Worm (Caenorhabditis elegans) whole organism, L3 larva: Measurements from ENCODE around the gene T05H4.4.

Source experiments
- R02D3.7 ChIP-seq: fragments of 150-350 bp; optimal IDR thresholded peaks from 2 replicates; lab custom pipeline; 2014; ENCODE audit warnings: missing biosample characterization, missing genetic modification characterization
- ZK546.5 ChIP-seq: sonication (generic microtip); optimal IDR thresholded peaks from 2 replicates; lab custom pipeline; 2017; ENCODE audit warnings: missing biosample characterization, missing genetic modification characterization
- aly-2 ChIP-seq: fragments of 150-350 bp; optimal IDR thresholded peaks from 2 replicates; lab custom pipeline; 2014; ENCODE audit warnings: missing biosample characterization, missing genetic modification characterization
- ama-1 ChIP-seq: fragments of 150-350 bp; optimal IDR thresholded peaks from 2 replicates; lab custom pipeline; 2018
- ceh-16 ChIP-seq: sonication (generic microtip); optimal IDR thresholded peaks from 2 replicates; lab custom pipeline; 2017; ENCODE audit warnings: missing biosample characterization, missing genetic modification characterization
- ceh-28 ChIP-seq: fragments of 150-350 bp; optimal IDR thresholded peaks from 2 replicates; lab custom pipeline; 2014; ENCODE audit warnings: missing biosample characterization, missing genetic modification reagents, missing genetic modification characterization
- ceh-82 ChIP-seq: fragments of 150-350 bp; optimal IDR thresholded peaks from 2 replicates; lab custom pipeline; 2014; ENCODE audit warnings: missing biosample characterization, missing genetic modification characterization
- ceh-9 ChIP-seq: sonication (generic microtip); optimal IDR thresholded peaks from 2 replicates; lab custom pipeline; 2018; ENCODE audit warnings: missing biosample characterization, missing genetic modification characterization
- daf-12 ChIP-seq: fragments of 150-350 bp; optimal IDR thresholded peaks from 2 replicates; lab custom pipeline; 2014; ENCODE audit warnings: missing biosample characterization, missing genetic modification reagents, missing genetic modification characterization
- egl-27 ChIP-seq: sonication (generic microtip); optimal IDR thresholded peaks from 4 replicates; lab custom pipeline; 2017; ENCODE audit warnings: missing biosample characterization, missing genetic modification reagents, missing genetic modification characterization
- egl-5 ChIP-seq: fragments of 150-350 bp; optimal IDR thresholded peaks from 2 replicates; lab custom pipeline; 2017; ENCODE audit warnings: missing biosample characterization, missing genetic modification reagents, missing genetic modification characterization, inconsistent platforms
- elt-1 ChIP-seq: fragments of 150-350 bp; optimal IDR thresholded peaks from 2 replicates; lab custom pipeline; 2014; ENCODE audit warnings: missing biosample characterization, missing genetic modification characterization
- elt-2 ChIP-seq: sonication (generic microtip); optimal IDR thresholded peaks from 2 replicates; lab custom pipeline; 2016; ENCODE audit warnings: missing genetic modification reagents, mild to moderate bottlenecking, missing genetic modification characterization, missing compliant biosample characterization
- elt-3 ChIP-seq, 3 experiments: fragments of 150-350 bp in 1 of 3; sonication (generic microtip) in 2 of 3; optimal IDR thresholded peaks; 2 replicates in 2 of 3; 4 replicates in 1 of 3; lab custom pipeline; 2014 to 2017; ENCODE audit warnings: missing biosample characterization in 3 of 3, missing genetic modification characterization in 3 of 3
- eor-1 ChIP-seq, 2 experiments: fragments of 150-350 bp; optimal IDR thresholded peaks; 2 replicates each; lab custom pipeline; 2014 to 2018; ENCODE audit warnings: missing biosample characterization in 2 of 2, missing genetic modification characterization in 2 of 2
- fkh-10 ChIP-seq: sonication (generic microtip); optimal IDR thresholded peaks from 2 replicates; lab custom pipeline; 2017; ENCODE audit warnings: missing biosample characterization, missing genetic modification reagents, missing genetic modification characterization
- fkh-2 ChIP-seq: fragments of 150-350 bp; optimal IDR thresholded peaks from 2 replicates; lab custom pipeline; 2014; ENCODE audit warnings: missing biosample characterization, missing genetic modification reagents, missing genetic modification characterization
- fos-1 ChIP-seq: fragments of 150-350 bp; optimal IDR thresholded peaks from 2 replicates; lab custom pipeline; 2014; ENCODE audit warnings: missing biosample characterization, missing genetic modification characterization
- hmg-11 ChIP-seq: sonication (generic microtip); optimal IDR thresholded peaks from 2 replicates; lab custom pipeline; 2016; ENCODE audit warnings: missing genetic modification characterization, missing compliant biosample characterization
- jun-1 ChIP-seq: fragments of 150-350 bp; optimal IDR thresholded peaks from 2 replicates; lab custom pipeline; 2014; ENCODE audit warnings: missing biosample characterization, missing genetic modification reagents, missing genetic modification characterization
- lin-15B ChIP-seq: fragments of 150-350 bp; optimal IDR thresholded peaks from 2 replicates; lab custom pipeline; 2014; ENCODE audit warnings: missing biosample characterization, missing genetic modification characterization
- lin-39 ChIP-seq: fragments of 150-350 bp; optimal IDR thresholded peaks from 2 replicates; lab custom pipeline; 2018; ENCODE audit warnings: missing biosample characterization, missing genetic modification reagents, missing genetic modification characterization
- lsy-12 ChIP-seq: sonication (generic microtip); optimal IDR thresholded peaks from 2 replicates; lab custom pipeline; 2016; ENCODE audit warnings: mild to moderate bottlenecking, missing genetic modification characterization, missing compliant biosample characterization
- mdl-1 ChIP-seq: fragments of 150-350 bp; optimal IDR thresholded peaks from 2 replicates; lab custom pipeline; 2014; ENCODE audit warnings: missing biosample characterization, missing genetic modification characterization
- mml-1 ChIP-seq: fragments of 150-350 bp; sonication (generic microtip); optimal IDR thresholded peaks from 3 replicates; lab custom pipeline; 2014; ENCODE audit warnings: missing biosample characterization, missing genetic modification characterization
- nfya-1 ChIP-seq: sonication (generic microtip); optimal IDR thresholded peaks from 2 replicates; lab custom pipeline; 2017; ENCODE audit warnings: missing genetic modification characterization, mild to moderate bottlenecking, missing compliant biosample characterization, antibody characterized with exemption, moderate library complexity; ENCODE audit not compliant: insufficient read depth
- nhr-11 ChIP-seq: fragments of 150-350 bp; optimal IDR thresholded peaks from 2 replicates; lab custom pipeline; 2014; ENCODE audit warnings: missing biosample characterization, missing genetic modification characterization
- nhr-23 ChIP-seq: fragments of 150-350 bp; optimal IDR thresholded peaks from 2 replicates; lab custom pipeline; 2014; ENCODE audit warnings: missing biosample characterization, missing genetic modification reagents, missing genetic modification characterization
- nhr-237 ChIP-seq: fragments of 150-350 bp; optimal IDR thresholded peaks from 2 replicates; lab custom pipeline; 2014; ENCODE audit warnings: missing biosample characterization, missing genetic modification characterization
- nhr-25 ChIP-seq: sonication (generic microtip); optimal IDR thresholded peaks from 2 replicates; lab custom pipeline; 2017; ENCODE audit warnings: missing biosample characterization, missing genetic modification characterization
- nhr-28 ChIP-seq: fragments of 150-350 bp; optimal IDR thresholded peaks from 2 replicates; lab custom pipeline; 2014; ENCODE audit warnings: missing biosample characterization, missing genetic modification characterization
- nhr-43 ChIP-seq: sonication (generic microtip); optimal IDR thresholded peaks from 2 replicates; lab custom pipeline; 2016; ENCODE audit warnings: mild to moderate bottlenecking, missing genetic modification characterization, missing compliant biosample characterization; ENCODE audit not compliant: poor library complexity, severe bottlenecking
- nhr-67 ChIP-seq: fragments of 150-350 bp; optimal IDR thresholded peaks from 2 replicates; lab custom pipeline; 2014; ENCODE audit warnings: missing biosample characterization, missing genetic modification characterization
- nhr-76 ChIP-seq: fragments of 150-350 bp; sonication (generic microtip); optimal IDR thresholded peaks from 5 replicates; lab custom pipeline; 2014; ENCODE audit warnings: missing biosample characterization, missing genetic modification characterization
- nhr-77 ChIP-seq: fragments of 150-350 bp; optimal IDR thresholded peaks from 2 replicates; lab custom pipeline; 2014; ENCODE audit warnings: missing biosample characterization, missing genetic modification characterization
- pha-4 ChIP-seq: fragments of 150-350 bp; optimal IDR thresholded peaks from 2 replicates; lab custom pipeline; 2014; ENCODE audit warnings: missing biosample characterization, missing genetic modification reagents, missing genetic modification characterization
- pqm-1 ChIP-seq: fragments of 150-350 bp; optimal IDR thresholded peaks from 2 replicates; lab custom pipeline; 2017; ENCODE audit warnings: missing biosample characterization, missing genetic modification characterization, inconsistent platforms
- sea-2 ChIP-seq: fragments of 150-350 bp; sonication (generic microtip); optimal IDR thresholded peaks from 4 replicates; lab custom pipeline; 2014; ENCODE audit warnings: missing biosample characterization, missing genetic modification reagents, missing genetic modification characterization
- skn-1 ChIP-seq: fragments of 150-350 bp; optimal IDR thresholded peaks from 2 replicates; lab custom pipeline; 2014; ENCODE audit warnings: missing biosample characterization, missing genetic modification characterization
- snpc-4 ChIP-seq: fragments of 150-350 bp; optimal IDR thresholded peaks from 2 replicates; lab custom pipeline; 2014; ENCODE audit warnings: missing biosample characterization, missing genetic modification characterization
- tbx-2 ChIP-seq: sonication (generic microtip); optimal IDR thresholded peaks from 2 replicates; lab custom pipeline; 2016; ENCODE audit warnings: mild to moderate bottlenecking, missing genetic modification characterization, missing compliant biosample characterization
- unc-39 ChIP-seq: sonication (generic microtip); optimal IDR thresholded peaks from 4 replicates; lab custom pipeline; 2017; ENCODE audit warnings: missing biosample characterization, missing genetic modification characterization
- unc-62 ChIP-seq: fragments of 150-350 bp; sonication (generic microtip); optimal IDR thresholded peaks from 4 replicates; lab custom pipeline; 2014; ENCODE audit warnings: missing biosample characterization, missing genetic modification reagents, missing genetic modification characterization
- zag-1 ChIP-seq: fragments of 150-350 bp; optimal IDR thresholded peaks from 2 replicates; lab custom pipeline; 2014; ENCODE audit warnings: missing biosample characterization, missing genetic modification characterization
- ztf-11 ChIP-seq: fragments of 150-350 bp; optimal IDR thresholded peaks from 2 replicates; lab custom pipeline; 2014; ENCODE audit warnings: missing biosample characterization, missing genetic modification characterization
- ztf-4 ChIP-seq: fragments of 150-350 bp; optimal IDR thresholded peaks from 2 replicates; lab custom pipeline; 2014; ENCODE audit warnings: missing biosample characterization, missing genetic modification characterization

Gene T05H4.4

ce11 chrV:6425927-6426326 lies 12.8 kb upstream of the T05H4.4 start, which contains the start of gene T05H4.11 (continued):
- TF ChIP-seq ceh-16 (no peak), skn-1 (tag; lab: Kevin White, UChicago) (no peak), egl-5 (no peak), ztf-4 (tag; lab: Kevin White, UChicago) (no peak), aly-2 (no peak), ceh-9 (tag; lab: Kevin White, UChicago) (no peak)

- TF ChIP-seq ama-1 (lab: Kevin White, UChicago) (peak; percentile 53), pha-4 (tag; lab: Kevin White, UChicago) (no peak)
These were observed 11.9 kb upstream of the T05H4.4 start, which contains the start of gene atp-4 for ce11 chrV:6426843-6427242. TSS of gene atp-4 (minus strand) at chrV:6427112.

ce11 chrV:6427433-6427832 lies 11.3 kb upstream of the T05H4.4 start:
- TF ChIP-seq ZK546.5, result no peak
- no peak for TF ChIP-seq nhr-237 (tag; lab: Kevin White, UChicago)
- no peak for TF ChIP-seq nhr-11 (tag; lab: Kevin White, UChicago)
- TF ChIP-seq nhr-67 (tag; lab: Kevin White, UChicago), result no peak
- no peak for TF ChIP-seq eor-1 (tag; optimal IDR thresholded peaks at IDR 0.05; lab: Kevin White, UChicago)
- no peak for TF ChIP-seq zag-1 (tag; lab: Kevin White, UChicago)
- TF ChIP-seq daf-12 (tag; lab: Kevin White, UChicago), result no peak
- TF ChIP-seq tbx-2 (tag; lab: Kevin White, UChicago), result no peak
- TF ChIP-seq lsy-12, result peak; percentile 28
- no peak for TF ChIP-seq ztf-4 (tag; lab: Kevin White, UChicago)
- TF ChIP-seq unc-62 (GFP tag; lab: Kevin White, UChicago), result no peak
- no peak for TF ChIP-seq ztf-11 (tag; lab: Kevin White, UChicago)
- peak; percentile 46 for TF ChIP-seq nhr-25 (tag; lab: Kevin White, UChicago)
- peak; percentile 18 for TF ChIP-seq nhr-23 (tag; lab: Kevin White, UChicago)
- peak; percentile 63 for TF ChIP-seq lin-15B
- TF ChIP-seq ceh-28 (tag; lab: Kevin White, UChicago), result peak; percentile 30
- no peak for TF ChIP-seq elt-3 (tag; optimal IDR thresholded peaks at IDR 0.05; lab: Kevin White, UChicago)
- peak; percentile 31 for TF ChIP-seq elt-2 (tag; lab: Kevin White, UChicago)
- TF ChIP-seq fkh-2, result no peak
- TF ChIP-seq pha-4 (tag; lab: Kevin White, UChicago), result peak; percentile 30
- no peak for TF ChIP-seq jun-1
- no peak for TF ChIP-seq fos-1 (tag; lab: Kevin White, UChicago)
- no peak for TF ChIP-seq skn-1 (tag; lab: Kevin White, UChicago)
- peak; percentile 82 for TF ChIP-seq hmg-11
- TF ChIP-seq ceh-9 (tag; lab: Kevin White, UChicago), result no peak
- peak; percentile 11 for TF ChIP-seq snpc-4
- no peak for TF ChIP-seq sea-2 (GFP tag; lab: Kevin White, UChicago)
- no peak for TF ChIP-seq elt-1 (tag; lab: Kevin White, UChicago)
- no peak for TF ChIP-seq fkh-10 (GFP tag; lab: Kevin White, UChicago)
- no peak for TF ChIP-seq nhr-76 (tag; lab: Kevin White, UChicago)
- TF ChIP-seq mml-1 (tag; lab: Kevin White, UChicago), result no peak
- no peak for TF ChIP-seq nhr-28
- TF ChIP-seq ceh-16, result no peak
- peak; percentile 73 for TF ChIP-seq ama-1 (lab: Kevin White, UChicago)
- TF ChIP-seq R02D3.7 (tag; lab: Kevin White, UChicago), result peak; percentile 1
- peak; percentile 14 for TF ChIP-seq nhr-43
- TF ChIP-seq egl-27 (tag; lab: Kevin White, UChicago), result no peak
- peak; percentile 51 for TF ChIP-seq lin-39 (tag; lab: Kevin White, UChicago)
- no peak for TF ChIP-seq ceh-82 (tag; lab: Kevin White, UChicago)
- no peak for TF ChIP-seq egl-5
- TF ChIP-seq mdl-1, result no peak
- peak; percentile 74 for TF ChIP-seq nfya-1 (tag; lab: Kevin White, UChicago)
- no peak for TF ChIP-seq unc-39 (tag; lab: Kevin White, UChicago)
- no peak for TF ChIP-seq nhr-77 (tag; lab: Kevin White, UChicago)
- TF ChIP-seq pqm-1 (tag; lab: Kevin White, UChicago), result no peak
- no peak for TF ChIP-seq aly-2
